Fruit fly (Drosophila melanogaster) whole organism, pupa: Measurements from ENCODE around the gene CG45544.

Experiments used
- CG10348 ChIP-seq: fragments of 200-800 bp; sonication (Bioruptor generic); IDR thresholded peaks from 2 replicates; pipeline ENCODE4 v1.3.6; 2022; ENCODE audit warnings: missing biosample characterization, missing genetic modification characterization
- CG12605 ChIP-seq: fragments of 200-800 bp; sonication (Bioruptor generic); IDR thresholded peaks from 2 replicates; pipeline ENCODE4 v1.3.6; 2022; ENCODE audit warnings: missing biosample characterization, missing genetic modification characterization
- CG13204 ChIP-seq: fragments of 200-800 bp; sonication (Bioruptor generic); optimal IDR thresholded peaks from 2 replicates; lab custom pipeline; 2018; ENCODE audit warnings: missing biosample characterization, mild to moderate bottlenecking, missing genetic modification characterization, moderate library complexity
- CG14655 ChIP-seq: fragments of 200-800 bp; sonication (Bioruptor generic); optimal IDR thresholded peaks from 3 replicates; lab custom pipeline; 2017; ENCODE audit warnings: mild to moderate bottlenecking, missing biosample characterization, missing genetic modification reagents, missing genetic modification characterization
- CG15710 ChIP-seq: fragments of 200-800 bp; sonication (Bioruptor generic); optimal IDR thresholded peaks from 2 replicates; lab custom pipeline; 2018; ENCODE audit warnings: missing biosample characterization, mild to moderate bottlenecking, missing genetic modification characterization, moderate library complexity
- CG17806 ChIP-seq: fragments of 200-800 bp; sonication (Bioruptor generic); optimal IDR thresholded peaks from 2 replicates; lab custom pipeline; 2018; ENCODE audit warnings: missing biosample characterization, mild to moderate bottlenecking, missing genetic modification characterization, moderate library complexity
- CG32121 ChIP-seq: fragments of 200-800 bp; sonication (Bioruptor generic); IDR thresholded peaks from 2 replicates; pipeline ENCODE4 v1.3.6; 2022; ENCODE audit warnings: missing biosample characterization, missing genetic modification characterization
- CG34367 ChIP-seq: fragments of 200-800 bp; sonication (Bioruptor generic); optimal IDR thresholded peaks from 2 replicates; lab custom pipeline; 2018; ENCODE audit warnings: missing biosample characterization, mild to moderate bottlenecking, missing genetic modification characterization
- CG4496 ChIP-seq: fragments of 200-800 bp; sonication (Bioruptor generic); IDR thresholded peaks from 3 replicates; pipeline ENCODE4 v1.3.6; 2022; ENCODE audit warnings: missing biosample characterization, missing genetic modification characterization
- CG8159 ChIP-seq: fragments of 200-800 bp; sonication (Bioruptor generic); optimal IDR thresholded peaks from 3 replicates; lab custom pipeline; 2018; ENCODE audit warnings: missing biosample characterization, mild to moderate bottlenecking, missing genetic modification characterization, moderate library complexity
- CG8301 ChIP-seq: fragments of 200-800 bp; sonication (Bioruptor generic); optimal IDR thresholded peaks from 2 replicates; lab custom pipeline; 2018; ENCODE audit warnings: missing biosample characterization, mild to moderate bottlenecking, missing genetic modification characterization
- CG9948 ChIP-seq: fragments of 200-800 bp; sonication (Bioruptor generic); optimal IDR thresholded peaks from 2 replicates; lab custom pipeline; 2018; ENCODE audit warnings: missing biosample characterization, mild to moderate bottlenecking, missing genetic modification characterization, moderate library complexity
- D1 ChIP-seq: fragments of 200-800 bp; sonication (Bioruptor generic); optimal IDR thresholded peaks from 2 replicates; lab custom pipeline; 2018; ENCODE audit warnings: missing biosample characterization, mild to moderate bottlenecking, missing genetic modification characterization, moderate library complexity
- EcR ChIP-seq: fragments of 200-800 bp; sonication (Bioruptor generic); optimal IDR thresholded peaks from 3 replicates; lab custom pipeline; 2019; ENCODE audit warnings: missing biosample characterization, missing genetic modification characterization, mild to moderate bottlenecking, moderate library complexity, missing genetic modification reagents
- Ets98B ChIP-seq: fragments of 200-800 bp; sonication (Bioruptor generic); IDR thresholded peaks from 2 replicates; pipeline ENCODE4 v1.3.6; 2022; ENCODE audit warnings: missing biosample characterization, missing genetic modification characterization
- Pif1A ChIP-seq: fragments of 200-800 bp; sonication (Bioruptor generic); optimal IDR thresholded peaks from 3 replicates; lab custom pipeline; 2016; ENCODE audit warnings: missing biosample characterization, missing genetic modification characterization
- Snoo ChIP-seq: fragments of 200-800 bp; sonication (Bioruptor generic); optimal IDR thresholded peaks from 3 replicates; lab custom pipeline; 2017; ENCODE audit warnings: missing biosample characterization, mild to moderate bottlenecking, missing genetic modification characterization, inconsistent platforms
- fd96Ca ChIP-seq: fragments of 200-800 bp; sonication (Bioruptor generic); IDR thresholded peaks from 3 replicates; pipeline ENCODE4 v1.3.6; 2022; ENCODE audit warnings: missing biosample characterization, missing genetic modification characterization
- gl ChIP-seq: fragments of 200-800 bp; sonication (Bioruptor generic); optimal IDR thresholded peaks from 2 replicates; lab custom pipeline; 2018; ENCODE audit warnings: missing biosample characterization, mild to moderate bottlenecking, missing genetic modification characterization
- rn ChIP-seq: fragments of 200-800 bp; sonication (Bioruptor generic); IDR thresholded peaks from 2 replicates; pipeline ENCODE4 v1.3.6; 2022; ENCODE audit warnings: missing biosample characterization, missing genetic modification characterization

Gene CG45544

DNA sequence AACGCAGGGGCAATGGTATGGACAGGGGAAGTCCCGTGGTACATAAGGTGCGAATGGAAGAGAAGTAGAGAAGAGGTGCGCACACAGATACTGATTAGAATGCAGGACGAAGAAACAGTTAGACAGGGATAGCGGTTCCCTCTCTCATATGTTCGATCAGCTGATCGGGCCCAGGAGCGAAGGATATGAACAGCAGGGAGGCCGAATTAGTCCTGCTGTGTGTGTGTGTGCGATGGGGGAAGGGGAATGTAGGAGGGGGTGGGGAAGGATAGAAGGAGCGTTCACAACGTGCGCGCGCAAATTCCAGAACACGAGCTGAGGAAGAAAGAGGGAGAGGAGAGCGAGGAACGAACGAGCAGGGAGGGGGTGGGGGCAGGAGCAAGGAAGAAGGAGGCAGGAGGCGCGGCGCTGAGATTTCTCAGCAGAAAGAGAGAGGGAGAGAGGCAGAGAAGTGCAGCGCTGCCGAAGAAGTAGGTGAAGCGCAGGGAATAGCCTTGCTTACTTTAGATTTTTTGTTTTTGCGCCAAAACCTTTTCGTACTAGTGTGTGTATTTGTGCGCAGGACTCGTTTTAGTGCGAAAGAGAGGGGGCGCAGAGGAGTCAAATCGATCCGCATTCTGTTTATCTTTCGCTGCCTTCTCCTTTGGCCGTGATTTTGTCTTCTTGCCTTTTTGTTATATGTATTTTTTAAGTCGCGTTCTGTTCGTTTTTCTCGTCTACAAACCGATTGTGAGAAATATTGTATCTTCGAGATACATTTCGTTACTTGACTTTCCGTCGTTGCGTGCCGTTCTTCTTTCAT, 1.8 kb downstream of the CG45544 start:
- TF ChIP-seq Ets98B (GFP tag; lab: Robert Waterston, UW) (no peak), fd96Ca (GFP tag; lab: Robert Waterston, UW) (no peak), CG13204 (GFP tag; lab: Kevin White, UChicago) (peak; percentile 73), EcR (peak; percentile 59)
- TF ChIP-seq, all 21 proteins: peak for 2

DNA sequence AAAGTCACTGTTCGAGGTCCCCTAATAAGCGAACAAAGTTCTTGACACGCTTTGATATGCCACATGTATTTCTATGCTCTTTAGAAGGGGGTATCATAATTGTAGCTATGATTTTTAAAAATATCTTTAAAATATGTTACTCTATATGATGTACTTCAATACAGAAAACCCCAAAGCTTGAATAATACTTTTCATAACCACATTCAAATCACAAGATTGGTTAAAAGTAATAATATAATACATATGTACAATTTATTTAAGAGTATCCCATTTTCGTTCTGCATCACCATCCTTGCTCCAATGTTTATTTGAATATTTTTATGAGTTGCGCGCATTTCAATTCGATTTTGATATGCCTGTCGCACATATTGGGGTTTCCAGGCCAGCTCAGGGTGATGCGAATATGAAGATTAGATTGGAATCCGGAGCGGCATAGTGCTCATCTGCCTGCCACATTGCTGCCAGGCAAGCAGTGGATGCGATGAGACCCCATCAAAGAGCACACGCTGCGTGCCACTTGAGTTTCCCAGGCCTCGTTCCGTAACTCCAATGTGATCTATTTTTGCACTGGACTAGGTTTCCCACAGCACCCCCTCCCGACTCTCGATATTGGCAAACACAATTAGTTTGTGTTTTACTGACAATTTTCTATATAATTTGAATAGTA, 3.3 kb downstream of the CG45544 start:
- TF ChIP-seq CG10348 (GFP tag; lab: Robert Waterston, UW) (no peak), CG9948 (tag; lab: Kevin White, UChicago) (peak; percentile 6), CG12605 (GFP tag; lab: Robert Waterston, UW) (no peak), D1 (tag; lab: Kevin White, UChicago) (no peak), CG8159 (tag; lab: Kevin White, UChicago) (peak; percentile 5), gl (tag; lab: Kevin White, UChicago) (no peak), CG17806 (tag; lab: Kevin White, UChicago) (peak; percentile 12), fd96Ca (GFP tag; lab: Robert Waterston, UW) (no peak), Ets98B (GFP tag; lab: Robert Waterston, UW) (no peak), CG15710 (tag; lab: Kevin White, UChicago) (no peak), Snoo (no peak), EcR (no peak)
- TF ChIP-seq, all 21 proteins: peak for 3

DNA sequence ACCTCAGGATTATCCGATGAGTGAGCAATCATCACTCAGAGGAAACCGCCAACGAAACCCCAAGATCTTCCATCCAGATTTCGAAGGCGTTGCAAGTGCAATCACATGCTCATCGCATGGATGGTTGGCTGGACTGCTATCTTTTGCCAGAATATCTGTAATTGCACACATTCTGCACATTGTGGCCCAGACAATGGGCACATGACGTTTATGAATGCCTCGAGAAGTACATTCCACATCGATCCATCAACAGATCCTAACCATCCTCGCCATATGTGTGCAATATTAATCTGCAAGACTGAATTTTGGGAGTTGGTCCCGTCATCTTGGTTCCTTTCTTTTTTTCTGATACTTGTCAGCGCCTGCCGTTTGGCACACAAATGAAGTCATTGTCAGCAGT, 6.2 kb downstream of the CG45544 start:
- TF ChIP-seq CG32121 (GFP tag; lab: Robert Waterston, UW) (no peak), Ets98B (GFP tag; lab: Robert Waterston, UW) (no peak)
- TF ChIP-seq, all 21 proteins: peak for 0

DNA sequence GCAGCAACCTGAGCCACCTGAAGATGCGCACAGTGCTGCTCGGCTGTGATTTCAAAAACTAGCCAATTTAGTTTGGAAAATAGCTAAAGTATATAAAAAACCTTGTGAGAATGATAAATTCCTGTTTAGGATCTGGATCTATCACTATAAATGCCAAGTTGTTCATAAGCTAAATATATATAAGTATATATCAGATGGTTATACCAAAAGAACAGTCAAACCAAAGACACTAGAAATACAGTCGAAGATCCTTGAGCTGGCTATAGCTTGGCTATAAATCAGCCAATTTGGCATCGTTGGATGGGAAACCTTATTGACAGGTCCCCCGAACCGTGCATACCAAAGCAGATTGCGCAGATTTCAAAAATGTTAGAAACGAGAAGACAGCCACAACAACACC, 7.0 kb downstream of the CG45544 start:
- TF ChIP-seq CG34367 (tag; lab: Kevin White, UChicago) (no peak), Snoo (no peak), CG14655 (GFP tag; lab: Kevin White, UChicago) (no peak), Pif1A (GFP tag; lab: Kevin White, UChicago) (no peak)
- TF ChIP-seq, all 21 proteins: peak for 0

DNA sequence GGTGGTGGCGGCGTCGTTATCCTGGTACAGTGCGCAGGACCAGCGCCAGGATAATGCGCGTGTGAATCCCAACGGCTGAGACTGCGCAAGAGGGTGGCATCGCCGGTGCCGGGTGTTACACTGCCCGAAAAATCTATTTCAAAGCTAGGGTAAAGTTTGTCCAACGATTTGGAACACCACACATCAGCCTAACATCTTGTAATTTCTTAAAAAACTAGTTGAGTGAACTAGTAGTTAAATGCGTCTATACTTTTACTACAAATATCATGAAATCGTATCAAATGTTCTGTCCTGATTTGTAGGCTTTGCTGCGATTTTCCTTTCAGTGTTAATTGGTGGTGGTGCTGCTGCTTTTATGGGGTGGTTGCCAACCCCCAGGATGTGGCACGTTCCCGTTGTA, 8.8 kb downstream of the CG45544 start:
- TF ChIP-seq CG34367 (tag; lab: Kevin White, UChicago) (no peak), Snoo (no peak), CG4496 (GFP tag; lab: Robert Waterston, UW) (no peak), CG9948 (tag; lab: Kevin White, UChicago) (no peak), rn (no peak), CG10348 (GFP tag; lab: Robert Waterston, UW) (no peak), EcR (no peak), CG13204 (GFP tag; lab: Kevin White, UChicago) (no peak), Pif1A (GFP tag; lab: Kevin White, UChicago) (no peak), CG32121 (GFP tag; lab: Robert Waterston, UW) (no peak), fd96Ca (GFP tag; lab: Robert Waterston, UW) (no peak), CG8301 (tag; lab: Kevin White, UChicago) (no peak), CG15710 (tag; lab: Kevin White, UChicago) (no peak), CG14655 (GFP tag; lab: Kevin White, UChicago) (no peak)

DNA sequence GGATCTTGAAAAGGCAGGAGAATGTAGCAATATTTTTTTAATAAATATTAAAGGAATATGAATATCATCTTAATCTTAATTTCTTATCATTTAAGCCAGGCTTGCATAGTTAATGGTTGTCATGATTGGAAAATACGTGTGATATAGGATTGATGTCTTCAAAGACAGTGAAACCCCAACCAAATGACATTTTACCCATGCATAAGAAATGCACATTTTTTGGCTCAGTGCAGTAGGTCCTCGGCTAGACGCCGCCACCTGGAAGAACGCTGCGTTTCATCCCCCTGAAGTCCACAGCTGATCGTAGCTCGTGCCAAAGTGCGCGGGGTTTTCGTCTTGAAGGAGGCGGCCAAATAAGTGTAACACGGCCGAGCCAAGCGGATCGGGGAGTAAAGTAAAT, 10.3 kb downstream of the CG45544 start:
- TF ChIP-seq CG12605 (GFP tag; lab: Robert Waterston, UW) (no peak), CG4496 (GFP tag; lab: Robert Waterston, UW) (no peak), CG8159 (tag; lab: Kevin White, UChicago) (peak; percentile 12)

DNA sequence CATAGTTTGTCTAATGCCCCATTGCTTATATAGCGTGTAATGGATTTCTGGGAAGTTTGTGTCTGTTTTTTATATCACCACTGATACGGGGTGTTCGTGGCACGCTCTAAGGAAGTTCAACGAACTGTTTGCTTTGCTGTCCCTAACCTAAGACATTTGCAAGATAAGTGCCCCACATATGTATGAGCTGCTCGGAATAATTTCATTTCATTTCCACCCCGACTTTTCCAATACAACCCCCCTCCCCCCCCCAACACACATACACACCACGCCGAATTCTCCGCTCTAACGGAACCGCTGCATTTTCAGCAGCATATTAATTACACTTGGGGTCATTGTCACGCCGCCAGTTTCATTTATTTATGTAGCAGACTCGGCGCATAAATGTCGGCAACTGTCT, 11.8 kb downstream of the CG45544 start:
- TF ChIP-seq EcR (peak; percentile 17), CG4496 (GFP tag; lab: Robert Waterston, UW) (no peak)

DNA sequence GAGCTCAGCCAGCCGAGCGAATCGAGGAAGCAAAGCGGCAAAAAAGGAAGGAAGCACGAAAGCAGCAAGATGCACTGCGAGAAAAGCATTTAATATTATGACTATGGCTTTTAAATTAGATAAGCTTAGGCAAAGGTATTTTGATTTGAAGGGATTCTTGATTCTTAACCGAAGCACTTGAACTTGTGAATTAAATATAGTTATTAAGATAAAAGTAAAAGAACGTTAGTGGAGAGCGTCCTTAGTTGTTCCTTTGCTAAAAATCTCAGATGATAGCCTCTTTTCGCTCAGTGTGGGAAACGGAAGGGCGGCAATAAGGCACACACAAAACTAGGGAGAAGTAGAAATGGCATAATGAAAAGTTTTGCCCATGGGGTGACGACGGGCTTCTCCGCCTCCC, 12.9 kb downstream of the CG45544 start:
- TF ChIP-seq CG8159 (tag; lab: Kevin White, UChicago) (peak; percentile 36), CG17806 (tag; lab: Kevin White, UChicago) (peak; percentile 4), CG14655 (GFP tag; lab: Kevin White, UChicago) (no peak)
- TF ChIP-seq, all 21 proteins: peak for 2
